Worm (Caenorhabditis elegans) whole organism, L4/young adult: ENCODE data around the gene F17H10.4.

Experiments used
- W03F9.2 ChIP-seq: fragments of 150-350 bp; optimal IDR thresholded peaks from 2 replicates; lab custom pipeline; 2014; ENCODE audit warnings: missing biosample characterization, missing genetic modification characterization
- dao-5 ChIP-seq: sonication (generic microtip); optimal IDR thresholded peaks from 2 replicates; lab custom pipeline; 2016; ENCODE audit warnings: missing genotype, missing genetic modification characterization, moderate library complexity, missing compliant biosample characterization
- him-1 ChIP-seq: sonication (generic microtip); optimal IDR thresholded peaks from 2 replicates; lab custom pipeline; 2016; ENCODE audit warnings: missing genotype, missing genetic modification reagents, missing genetic modification characterization, missing compliant biosample characterization

F17H10.4 gene

ce11 chrX:13126420-13126819 is at the start of gene F17H10.4:
Gene F17H10.4 (minus strand): TSS chrX:13126520.
- TF ChIP-seq him-1 (tag; lab: Kevin White, UChicago) (no peak), W03F9.2 (tag; lab: Kevin White, UChicago) (no peak), dao-5 (tag; lab: Kevin White, UChicago) (no peak)

- TF ChIP-seq dao-5 (tag; lab: Kevin White, UChicago) (no peak), W03F9.2 (tag; lab: Kevin White, UChicago) (no peak), him-1 (tag; lab: Kevin White, UChicago) (no peak)
These were observed 48.1 kb upstream of the F17H10.4 start for ce11 chrX:13174437-13174836.

- no peak for TF ChIP-seq W03F9.2 (tag; lab: Kevin White, UChicago)
- TF ChIP-seq him-1 (tag; lab: Kevin White, UChicago), result peak; percentile 65
- no peak for TF ChIP-seq dao-5 (tag; lab: Kevin White, UChicago)
These were observed 44.9 kb upstream of the F17H10.4 start for ce11 chrX:13171206-13171605.

- TF ChIP-seq W03F9.2 (tag; lab: Kevin White, UChicago) (no peak), him-1 (tag; lab: Kevin White, UChicago) (no peak), dao-5 (tag; lab: Kevin White, UChicago) (no peak)
These were observed 44.5 kb upstream of the F17H10.4 start for ce11 chrX:13170804-13171203.

ce11 chrX:13169975-13170374 is 43.7 kb upstream of the F17H10.4 start, which contains the start of gene mob-2:
Gene mob-2 (minus strand): TSS chrX:13170075.
- TF ChIP-seq him-1 (tag; lab: Kevin White, UChicago) (no peak), W03F9.2 (tag; lab: Kevin White, UChicago) (no peak), dao-5 (tag; lab: Kevin White, UChicago) (no peak)

- TF ChIP-seq him-1 (tag; lab: Kevin White, UChicago) (no peak), W03F9.2 (tag; lab: Kevin White, UChicago) (no peak), dao-5 (tag; lab: Kevin White, UChicago) (no peak)
These were observed 42.8 kb upstream of the F17H10.4 start for ce11 chrX:13169133-13169532.

- TF ChIP-seq him-1 (tag; lab: Kevin White, UChicago) (no peak), dao-5 (tag; lab: Kevin White, UChicago) (no peak), W03F9.2 (tag; lab: Kevin White, UChicago) (no peak)
These were observed 39.4 kb upstream of the F17H10.4 start for ce11 chrX:13165686-13166085.

- TF ChIP-seq dao-5 (tag; lab: Kevin White, UChicago), result no peak
- TF ChIP-seq W03F9.2 (tag; lab: Kevin White, UChicago), result no peak
- no peak for TF ChIP-seq him-1 (tag; lab: Kevin White, UChicago)
These were observed 38.0 kb upstream of the F17H10.4 start for ce11 chrX:13164301-13164700.

- no peak for TF ChIP-seq W03F9.2 (tag; lab: Kevin White, UChicago)
- TF ChIP-seq him-1 (tag; lab: Kevin White, UChicago), result no peak
- no peak for TF ChIP-seq dao-5 (tag; lab: Kevin White, UChicago)
These were observed 36.9 kb upstream of the F17H10.4 start for ce11 chrX:13163185-13163584.

ce11 chrX:13162351-13163038 is 36.2 kb upstream of the F17H10.4 start:
- TF ChIP-seq dao-5 (tag; lab: Kevin White, UChicago) (no peak), him-1 (tag; lab: Kevin White, UChicago) (no peak), W03F9.2 (tag; lab: Kevin White, UChicago) (no peak)

ce11 chrX:13161778-13162177 is 35.5 kb upstream of the F17H10.4 start:
- TF ChIP-seq dao-5 (tag; lab: Kevin White, UChicago), result no peak
- TF ChIP-seq him-1 (tag; lab: Kevin White, UChicago), result no peak
- no peak for TF ChIP-seq W03F9.2 (tag; lab: Kevin White, UChicago)

- TF ChIP-seq W03F9.2 (tag; lab: Kevin White, UChicago), result no peak
- TF ChIP-seq dao-5 (tag; lab: Kevin White, UChicago), result no peak
- no peak for TF ChIP-seq him-1 (tag; lab: Kevin White, UChicago)
These were observed 33.6 kb upstream of the F17H10.4 start for ce11 chrX:13159890-13160289.

- TF ChIP-seq W03F9.2 (tag; lab: Kevin White, UChicago) (no peak), dao-5 (tag; lab: Kevin White, UChicago) (no peak), him-1 (tag; lab: Kevin White, UChicago) (no peak)
These were observed 32.7 kb upstream of the F17H10.4 start for ce11 chrX:13159005-13159404.

ce11 chrX:13158487-13158886 is 32.2 kb upstream of the F17H10.4 start:
- TF ChIP-seq W03F9.2 (tag; lab: Kevin White, UChicago) (no peak), dao-5 (tag; lab: Kevin White, UChicago) (no peak), him-1 (tag; lab: Kevin White, UChicago) (no peak)
